Fruit fly (Drosophila melanogaster): Measurements from ENCODE around the gene TyrR.

DNA sequence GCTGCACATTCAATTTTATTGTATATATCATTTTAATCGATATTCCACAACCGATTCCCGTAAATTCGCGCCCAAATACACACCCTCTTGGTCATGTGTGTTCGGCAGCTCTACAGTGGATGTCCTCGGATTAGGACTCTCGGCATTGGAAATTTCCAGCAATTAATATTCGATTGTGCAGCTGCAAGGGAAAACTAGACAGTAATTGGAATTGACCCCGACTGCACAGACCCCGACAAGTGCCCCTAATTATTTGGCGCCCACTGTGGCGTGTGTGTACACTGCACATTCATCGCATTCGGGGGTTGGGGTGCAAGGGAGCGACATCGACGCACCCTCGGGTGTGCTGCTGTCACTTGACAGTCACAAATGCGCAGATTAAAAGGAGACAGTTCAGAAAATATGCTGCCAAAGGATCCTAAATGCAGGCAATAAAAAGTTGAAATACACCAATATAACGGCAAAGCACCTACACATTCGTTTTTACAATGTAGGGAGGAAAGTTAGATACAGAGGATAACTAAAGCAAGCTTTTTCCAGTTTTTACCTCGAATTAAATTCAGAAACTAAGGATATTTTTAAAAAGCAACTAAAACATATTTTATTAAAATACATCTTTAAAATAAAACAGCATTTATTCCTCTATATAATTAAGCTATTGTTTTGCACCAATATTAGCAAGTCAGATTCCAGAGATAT lies 54.1 kb downstream of the TyrR start:
- TF ChIP-seq Clk (GFP tag; optimal IDR thresholded peaks at IDR 0.05) (no peak), kay (GFP tag; ENCODE audit: borderline replicate concordance) (no peak), cic (GFP tag; optimal IDR thresholded peaks at IDR 0.05) (no peak)

Data from whole organism, adult.